Worm (Caenorhabditis elegans) whole organism, midembryonic: ENCODE results near the gene F33G12.6.

Experiments
- cog-1 ChIP-seq: sonication (generic microtip); optimal IDR thresholded peaks from 2 replicates; lab custom pipeline; 2016; ENCODE audit warnings: missing genetic modification characterization, missing compliant biosample characterization
- flt-1 ChIP-seq: fragments of 200-800 bp; sonication (Bioruptor generic); IDR thresholded peaks from 2 replicates; pipeline ENCODE4 v1.3.6; 2022; ENCODE audit warnings: missing genetic modification characterization, missing compliant biosample characterization
- med-1 ChIP-seq: sonication (generic microtip); optimal IDR thresholded peaks from 2 replicates; lab custom pipeline; 2017; ENCODE audit warnings: missing genetic modification characterization, mild to moderate bottlenecking, missing compliant biosample characterization, antibody characterized with exemption, missing genetic modification reagents; ENCODE audit not compliant: insufficient read depth
- ref-1 ChIP-seq: fragments of 200-800 bp; sonication (Bioruptor generic); conservative IDR thresholded peaks from 2 replicates; pipeline ENCODE4 v1.3.6; 2022; ENCODE audit warnings: missing genetic modification reagents, missing genetic modification characterization, missing compliant biosample characterization
- tab-1 ChIP-seq: fragments of 200-800 bp; sonication (Bioruptor generic); IDR thresholded peaks from 2 replicates; pipeline ENCODE4 v1.3.6; 2022; ENCODE audit warnings: missing genetic modification characterization, missing compliant biosample characterization
- ztf-23 ChIP-seq: fragments of 200-800 bp; sonication (Bioruptor generic); IDR thresholded peaks from 2 replicates; pipeline ENCODE4 v1.3.6; 2022; ENCODE audit warnings: missing genetic modification reagents, missing genetic modification characterization, missing compliant biosample characterization
- ztf-29 ChIP-seq: fragments of 200-800 bp; sonication (Bioruptor generic); IDR thresholded peaks from 2 replicates; pipeline ENCODE4 v1.3.6; 2022; ENCODE audit warnings: missing genetic modification reagents, missing genetic modification characterization, missing compliant biosample characterization

ce11 chrII:5048185-5048795 is 1.4 kb upstream of the F33G12.6 start:
- TF ChIP-seq tab-1: no peak
- no peak for TF ChIP-seq flt-1 (GFP tag; lab: Robert Waterston, UW)
- no peak for TF ChIP-seq ref-1 (GFP tag; lab: Robert Waterston, UW)
- TF ChIP-seq ztf-29: no peak
- TF ChIP-seq ztf-23 (GFP tag; lab: Robert Waterston, UW): no peak
- TF ChIP-seq med-1 (GFP tag; lab: Kevin White, UChicago): no peak
- TF ChIP-seq cog-1 (tag; lab: Kevin White, UChicago): no peak
